Fruit fly (Drosophila melanogaster) Kc167 (cell line): ENCODE results near the gene CG5886.

ENCODE experiments used
- Myc ChIP-seq: fragments of >200 bp; optimal IDR thresholded peaks from 2 replicates; lab custom pipeline; 2017; ENCODE audit warnings: missing external identifiers
- Sin3A ChIP-seq: fragments of >200 bp; optimal IDR thresholded peaks from 2 replicates; lab custom pipeline; 2018; ENCODE audit warnings: missing external identifiers
- h ChIP-seq: fragments of >200 bp; optimal IDR thresholded peaks from 3 replicates; lab custom pipeline; 2018; ENCODE audit warnings: missing external identifiers
- insv ChIP-seq: fragments of >200 bp; optimal IDR thresholded peaks from 3 replicates; lab custom pipeline; 2018; ENCODE audit warnings: missing external identifiers
- psq ChIP-seq: fragments of >200 bp; optimal IDR thresholded peaks from 2 replicates; lab custom pipeline; 2017; ENCODE audit warnings: missing external identifiers

dm6 chr3R:25902343-25902742, 50.9 kb downstream of the CG5886 start, which contains the start of gene CG31089:
- TF ChIP-seq h (lab: Kevin White, UChicago) (no peak), Myc (lab: Kevin White, UChicago) (no peak), Sin3A (no peak), psq (lab: Kevin White, UChicago) (no peak), insv (lab: Kevin White, UChicago) (no peak)
